Fruit fly (Drosophila melanogaster): ENCODE measurements around the gene MYPT-75D.

- no peak for TF ChIP-seq ey (GFP tag; optimal IDR thresholded peaks at IDR 0.05)
- TF ChIP-seq pan (optimal IDR thresholded peaks at IDR 0.05): no peak
- no peak for TF ChIP-seq sv (GFP tag; optimal IDR thresholded peaks at IDR 0.05)
- no peak for TF ChIP-seq usp (GFP tag; optimal IDR thresholded peaks at IDR 0.05)
- no peak for TF ChIP-seq Hr78 (GFP tag; optimal IDR thresholded peaks at IDR 0.05)
- no peak for TF ChIP-seq lola (GFP tag; optimal IDR thresholded peaks at IDR 0.05)
- TF ChIP-seq brk (GFP tag; optimal IDR thresholded peaks at IDR 0.05): no peak
- no peak for TF ChIP-seq Jra (GFP tag; optimal IDR thresholded peaks at IDR 0.05)
- no peak for TF ChIP-seq CG32264 (GFP tag; optimal IDR thresholded peaks at IDR 0.05)
Observed at dm6 chr3L:18609320-18609719, 16.4 kb upstream of the MYPT-75D start, which contains the start of gene CG32201.
